Fruit fly (Drosophila melanogaster) whole organism, prepupa: ENCODE results near the gene SdhCL.

Experiments
- Blimp-1 ChIP-seq: fragments of 200-800 bp; sonication (Bioruptor generic); optimal IDR thresholded peaks from 3 replicates; lab custom pipeline; 2017; ENCODE audit warnings: missing biosample characterization, missing genetic modification characterization, mild to moderate bottlenecking, moderate library complexity, missing genetic modification reagents
- CG10669 ChIP-seq: fragments of 200-800 bp; sonication (Bioruptor generic); optimal IDR thresholded peaks from 3 replicates; lab custom pipeline; 2018; ENCODE audit warnings: missing biosample characterization, mild to moderate bottlenecking, missing genetic modification characterization, moderate library complexity
- CG11294 ChIP-seq: fragments of 200-800 bp; sonication (Bioruptor generic); IDR thresholded peaks from 2 replicates; pipeline ENCODE4 v1.3.6; 2022; ENCODE audit warnings: missing biosample characterization, missing genetic modification characterization
- CG11762 ChIP-seq: fragments of 200-800 bp; sonication (Bioruptor generic); optimal IDR thresholded peaks from 3 replicates; lab custom pipeline; 2016; ENCODE audit warnings: missing biosample characterization, missing genetic modification characterization; ENCODE audit not compliant: insufficient read depth
- CG15336 ChIP-seq: fragments of 200-800 bp; sonication (Bioruptor generic); IDR thresholded peaks from 2 replicates; pipeline ENCODE4 v1.3.6; 2022; ENCODE audit warnings: missing biosample characterization, missing genetic modification characterization
- CG16779 ChIP-seq: fragments of 200-800 bp; sonication (Bioruptor generic); optimal IDR thresholded peaks from 3 replicates; lab custom pipeline; 2017; ENCODE audit warnings: missing biosample characterization, mild to moderate bottlenecking, missing genetic modification characterization
- CG31627 ChIP-seq: fragments of 200-800 bp; sonication (Bioruptor generic); optimal IDR thresholded peaks from 3 replicates; lab custom pipeline; 2016; ENCODE audit warnings: missing biosample characterization, missing genetic modification characterization
- CG32006 ChIP-seq: fragments of 200-800 bp; sonication (Bioruptor generic); optimal IDR thresholded peaks from 3 replicates; lab custom pipeline; 2017; ENCODE audit warnings: missing biosample characterization, mild to moderate bottlenecking, missing genetic modification characterization
- CG3919 ChIP-seq: fragments of 200-800 bp; sonication (Bioruptor generic); optimal IDR thresholded peaks from 3 replicates; lab custom pipeline; 2016; ENCODE audit warnings: missing biosample characterization, missing genetic modification characterization
- CG6163 ChIP-seq: fragments of 200-800 bp; sonication (Bioruptor generic); IDR thresholded peaks from 3 replicates; pipeline ENCODE4 v1.3.6; 2022; ENCODE audit warnings: missing biosample characterization, missing genetic modification characterization
- CG6276 ChIP-seq: fragments of 200-800 bp; sonication (Bioruptor generic); optimal IDR thresholded peaks from 2 replicates; lab custom pipeline; 2017; ENCODE audit warnings: missing biosample characterization, mild to moderate bottlenecking, missing genetic modification characterization
- CG6792 ChIP-seq: fragments of 200-800 bp; sonication (Bioruptor generic); optimal IDR thresholded peaks from 3 replicates; lab custom pipeline; 2016; ENCODE audit warnings: missing biosample characterization, missing genetic modification characterization
- CG6854 ChIP-seq: fragments of 200-800 bp; sonication (Bioruptor generic); optimal IDR thresholded peaks from 2 replicates; lab custom pipeline; 2017; ENCODE audit warnings: missing biosample characterization, mild to moderate bottlenecking, missing genetic modification characterization
- CG7368 ChIP-seq: fragments of 200-800 bp; sonication (Bioruptor generic); optimal IDR thresholded peaks from 3 replicates; lab custom pipeline; 2016; ENCODE audit warnings: missing biosample characterization, missing genetic modification characterization
- CG8119 ChIP-seq: fragments of 200-800 bp; sonication (Bioruptor generic); IDR thresholded peaks from 3 replicates; pipeline ENCODE4 v1.3.6; 2022; ENCODE audit warnings: missing biosample characterization, missing genetic modification characterization
- CG8632 ChIP-seq: fragments of 200-800 bp; sonication (Bioruptor generic); optimal IDR thresholded peaks from 3 replicates; lab custom pipeline; 2016; ENCODE audit warnings: missing biosample characterization, missing genetic modification characterization
- Eip75B ChIP-seq: fragments of 200-800 bp; sonication (Bioruptor generic); optimal IDR thresholded peaks from 3 replicates; lab custom pipeline; 2016; ENCODE audit warnings: missing biosample characterization, missing genetic modification characterization
- Eip78C ChIP-seq: fragments of 200-800 bp; sonication (Bioruptor generic); peaks from one replicate; lab custom pipeline; 2016; ENCODE audit warnings: missing biosample characterization, missing genetic modification characterization
- Ets96B ChIP-seq: fragments of 200-800 bp; optimal IDR thresholded peaks from 2 replicates; lab custom pipeline; 2019; ENCODE audit warnings: missing biosample characterization, mild to moderate bottlenecking, missing genetic modification characterization, moderate library complexity
- Hr38 ChIP-seq: sonication (Bioruptor generic); optimal IDR thresholded peaks from 2 replicates; lab custom pipeline; 2016; ENCODE audit warnings: missing biosample characterization, missing genetic modification characterization
- Hr39 ChIP-seq: fragments of 200-800 bp; sonication (Bioruptor generic); optimal IDR thresholded peaks from 2 replicates; lab custom pipeline; 2016; ENCODE audit warnings: missing biosample characterization, missing genetic modification characterization
- Met ChIP-seq: fragments of 200-800 bp; sonication (Bioruptor generic); optimal IDR thresholded peaks from 3 replicates; lab custom pipeline; 2016; ENCODE audit warnings: missing biosample characterization, missing genetic modification characterization
- OdsH ChIP-seq: fragments of 200-800 bp; sonication (Bioruptor generic); optimal IDR thresholded peaks from 3 replicates; lab custom pipeline; 2016; ENCODE audit warnings: missing biosample characterization, missing genetic modification characterization
- Smox ChIP-seq: fragments of 200-800 bp; sonication (Bioruptor generic); optimal IDR thresholded peaks from 3 replicates; lab custom pipeline; 2016; ENCODE audit warnings: missing biosample characterization, missing genetic modification characterization
- Sox102F ChIP-seq: fragments of 200-800 bp; sonication (Bioruptor generic); optimal IDR thresholded peaks from 2 replicates; lab custom pipeline; 2016; ENCODE audit warnings: missing biosample characterization, mild to moderate bottlenecking, missing genetic modification characterization
- acj6 ChIP-seq: fragments of 200-800 bp; sonication (Bioruptor generic); optimal IDR thresholded peaks from 3 replicates; lab custom pipeline; 2016; ENCODE audit warnings: missing biosample characterization, missing genetic modification characterization
- cyc ChIP-seq: fragments of 200-800 bp; sonication (Bioruptor generic); optimal IDR thresholded peaks from 3 replicates; lab custom pipeline; 2016; ENCODE audit warnings: missing biosample characterization, missing genetic modification characterization
- dac ChIP-seq: fragments of 200-800 bp; sonication (Bioruptor generic); optimal IDR thresholded peaks from 2 replicates; lab custom pipeline; 2017; ENCODE audit warnings: missing biosample characterization, mild to moderate bottlenecking, missing genetic modification characterization
- dsx ChIP-seq: fragments of 200-800 bp; optimal IDR thresholded peaks from 3 replicates; lab custom pipeline; 2019; ENCODE audit warnings: missing biosample characterization, mild to moderate bottlenecking, missing genetic modification characterization, moderate library complexity; ENCODE audit not compliant: poor library complexity, severe bottlenecking
- eg ChIP-seq: fragments of 200-800 bp; sonication (Bioruptor generic); IDR thresholded peaks from 3 replicates; pipeline ENCODE4 v1.3.6; 2022; ENCODE audit warnings: missing biosample characterization, missing genetic modification characterization
- fd59A ChIP-seq: fragments of 200-800 bp; sonication (Bioruptor generic); optimal IDR thresholded peaks from 2 replicates; lab custom pipeline; 2017; ENCODE audit warnings: missing biosample characterization, mild to moderate bottlenecking, missing genetic modification characterization, missing genetic modification reagents
- fd85E ChIP-seq: fragments of 200-800 bp; sonication (Bioruptor generic); optimal IDR thresholded peaks from 3 replicates; lab custom pipeline; 2016; ENCODE audit warnings: missing biosample characterization, missing genetic modification characterization
- fkh ChIP-seq: fragments of 200-800 bp; sonication (Bioruptor generic); optimal IDR thresholded peaks from 3 replicates; lab custom pipeline; 2017; ENCODE audit warnings: missing biosample characterization, mild to moderate bottlenecking, missing genetic modification characterization, moderate library complexity
- lz ChIP-seq: fragments of 200-800 bp; sonication (Bioruptor generic); optimal IDR thresholded peaks from 3 replicates; lab custom pipeline; 2016; ENCODE audit warnings: missing biosample characterization, missing genetic modification characterization
- pdm3 ChIP-seq: fragments of 200-800 bp; sonication (Bioruptor generic); optimal IDR thresholded peaks from 3 replicates; lab custom pipeline; 2016; ENCODE audit warnings: missing biosample characterization, missing genetic modification characterization
- spab ChIP-seq: fragments of 200-800 bp; sonication (Bioruptor generic); optimal IDR thresholded peaks from 2 replicates; lab custom pipeline; 2017; ENCODE audit warnings: missing biosample characterization, mild to moderate bottlenecking, missing genetic modification characterization, missing genetic modification reagents
- ss ChIP-seq, 2 experiments: fragments of 200-800 bp; sonication (Bioruptor generic); optimal IDR thresholded peaks; 2 replicates in 1 of 2; 3 replicates in 1 of 2; lab custom pipeline; 2017 to 2018; ENCODE audit warnings: mild to moderate bottlenecking in 2 of 2, missing biosample characterization in 2 of 2, missing genetic modification characterization in 2 of 2, moderate library complexity in 1 of 2
- svp ChIP-seq: fragments of 200-800 bp; sonication (Bioruptor generic); peaks from one replicate; lab custom pipeline; 2016; ENCODE audit warnings: missing biosample characterization, missing genetic modification characterization
- topi ChIP-seq: fragments of 200-800 bp; sonication (Bioruptor generic); optimal IDR thresholded peaks from 3 replicates; lab custom pipeline; 2016; ENCODE audit warnings: missing biosample characterization, missing genetic modification characterization
- vri ChIP-seq: fragments of 200-800 bp; sonication (Bioruptor generic); optimal IDR thresholded peaks from 3 replicates; lab custom pipeline; 2016; ENCODE audit warnings: missing biosample characterization, mild to moderate bottlenecking, missing genetic modification characterization

The SdhCL gene

DNA sequence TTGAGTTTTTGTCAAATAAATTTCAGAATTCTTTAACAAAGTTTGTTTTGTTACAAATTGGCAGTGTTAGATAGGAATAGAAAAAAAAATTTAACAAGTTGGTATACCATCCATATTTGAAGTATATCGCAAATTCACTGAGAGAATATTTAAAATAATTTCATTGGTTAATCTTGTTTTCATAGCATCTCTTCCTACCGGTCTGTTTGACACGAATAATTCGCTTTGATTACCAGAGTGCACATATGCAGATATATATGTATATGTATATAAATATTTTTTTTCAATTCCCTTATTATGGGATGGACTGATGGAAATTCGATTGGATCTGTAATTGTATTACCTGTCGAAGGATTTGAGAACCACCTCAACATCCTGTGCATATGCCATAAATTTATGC lies at the start of gene SdhCL:
TSS of gene SdhCL (minus strand) at position 101 of the 400 bp plus-strand sequence.
- TF ChIP-seq eg (GFP tag; lab: Robert Waterston, UW) = no peak
- TF ChIP-seq CG8632 (GFP tag; lab: Kevin White, UChicago) = no peak
- no peak for TF ChIP-seq Sox102F
- no peak for TF ChIP-seq CG11294
- no peak for TF ChIP-seq Eip78C (GFP tag; lab: Kevin White, UChicago)
- no peak for TF ChIP-seq topi
- TF ChIP-seq fd85E (GFP tag; lab: Kevin White, UChicago) = no peak
- TF ChIP-seq CG6792 (GFP tag; lab: Kevin White, UChicago) = no peak
- TF ChIP-seq Met (GFP tag; lab: Kevin White, UChicago) = no peak
- no peak for TF ChIP-seq dac (GFP tag; lab: Kevin White, UChicago)
- no peak for TF ChIP-seq OdsH
- TF ChIP-seq CG7368 (GFP tag; lab: Kevin White, UChicago) = no peak
- TF ChIP-seq cyc (GFP tag; lab: Kevin White, UChicago) = no peak
- TF ChIP-seq Hr38 (GFP tag; lab: Kevin White, UChicago) = no peak

DNA sequence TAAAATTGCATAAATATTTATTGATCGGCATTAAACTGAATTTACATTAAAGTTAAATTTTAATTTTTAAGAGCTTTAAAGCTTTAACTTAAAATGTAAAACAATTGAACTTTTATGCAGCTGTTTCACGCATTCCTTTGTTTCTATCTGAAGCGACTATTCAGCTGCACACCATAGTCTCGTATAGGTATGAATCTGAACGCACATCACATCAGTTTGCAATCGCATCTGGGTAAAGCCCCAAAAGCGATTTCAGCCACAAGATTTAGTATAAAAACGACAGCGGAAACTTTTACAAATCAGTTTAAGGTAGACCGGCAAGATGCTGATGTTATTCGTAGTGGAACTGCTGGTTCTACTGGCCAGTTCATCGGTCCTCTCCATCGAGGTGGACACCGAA lies 45.4 kb upstream of the SdhCL start, which contains the start of gene CG4757:
TSS of gene CG4757 (plus strand) at position 301 of the 400 bp plus-strand sequence.
- TF ChIP-seq Hr39 (GFP tag; lab: Kevin White, UChicago) = no peak
- peak; percentile 38 for TF ChIP-seq svp (GFP tag; lab: Kevin White, UChicago)
- TF ChIP-seq, all 60 proteins: peak for 1

DNA sequence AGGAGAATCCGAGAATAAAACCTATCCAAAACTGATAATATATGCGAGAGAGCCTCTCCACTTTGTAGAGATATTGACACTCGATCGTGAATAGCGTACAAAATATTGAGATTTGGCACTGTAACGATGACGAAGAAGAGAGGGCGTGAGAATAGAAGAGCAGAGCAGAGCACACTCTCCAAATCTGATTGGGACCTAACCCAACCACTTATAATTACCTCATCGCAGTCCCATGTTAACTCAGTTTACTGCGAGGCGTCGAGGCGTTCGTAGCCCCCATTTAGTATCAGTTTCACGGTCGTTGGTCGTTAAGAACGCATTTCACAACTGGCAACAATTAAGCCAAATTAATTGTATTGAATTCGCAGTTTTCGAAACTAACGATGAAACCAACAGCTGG lies 41.4 kb upstream of the SdhCL start, which contains the start of gene Ugt302C1:
TSS of gene Ugt302C1 (plus strand) at position 241 of the 400 bp plus-strand sequence.
- TF ChIP-seq fd59A (GFP tag; lab: Kevin White, UChicago) = no peak
- no peak for TF ChIP-seq CG6854 (GFP tag; lab: Kevin White, UChicago)
- TF ChIP-seq CG16779 (tag; lab: Kevin White, UChicago) = peak; percentile 2
- TF ChIP-seq spab (GFP tag; lab: Kevin White, UChicago) = no peak
- no peak for TF ChIP-seq Blimp-1 (GFP tag; lab: Kevin White, UChicago)
- no peak for TF ChIP-seq fd85E (GFP tag; lab: Kevin White, UChicago)
- TF ChIP-seq vri = peak; percentile 95
- peak; percentile 40 for TF ChIP-seq Eip78C (GFP tag; lab: Kevin White, UChicago)
- TF ChIP-seq CG3919 (GFP tag; lab: Kevin White, UChicago) = peak; percentile 14
- peak; percentile 54 for TF ChIP-seq dsx
- TF ChIP-seq Eip75B (GFP tag; lab: Kevin White, UChicago) = no peak
- TF ChIP-seq eg (GFP tag; lab: Robert Waterston, UW) = 0 out of 3 replicates have a peak, but pooled peaks have one; percentile 22
- TF ChIP-seq svp (GFP tag; lab: Kevin White, UChicago) = peak; percentile 61
- TF ChIP-seq Ets96B (tag; lab: Kevin White, UChicago) = no peak
- TF ChIP-seq CG10669 = no peak
- TF ChIP-seq CG6163 (GFP tag; lab: Robert Waterston, UW) = peak; percentile 27; the same call in 1 of the 3 replicates
- TF ChIP-seq Sox102F = no peak
- TF ChIP-seq dac (GFP tag; lab: Kevin White, UChicago) = no peak
- TF ChIP-seq, all 60 proteins: peak for 8

dm6 chr3R:11154576-11155113 lies 39.1 kb upstream of the SdhCL start, which contains the start of gene Ugt302E1:
Ugt302E1 (plus strand) TSS chr3R:11154626.
- TF ChIP-seq CG11762 (no peak), CG8632 (GFP tag; lab: Kevin White, UChicago) (no peak), CG8119 (GFP tag; lab: Robert Waterston, UW) (no peak), fd59A (GFP tag; lab: Kevin White, UChicago) (no peak)
- TF ChIP-seq, all 60 proteins: peak for 0

DNA sequence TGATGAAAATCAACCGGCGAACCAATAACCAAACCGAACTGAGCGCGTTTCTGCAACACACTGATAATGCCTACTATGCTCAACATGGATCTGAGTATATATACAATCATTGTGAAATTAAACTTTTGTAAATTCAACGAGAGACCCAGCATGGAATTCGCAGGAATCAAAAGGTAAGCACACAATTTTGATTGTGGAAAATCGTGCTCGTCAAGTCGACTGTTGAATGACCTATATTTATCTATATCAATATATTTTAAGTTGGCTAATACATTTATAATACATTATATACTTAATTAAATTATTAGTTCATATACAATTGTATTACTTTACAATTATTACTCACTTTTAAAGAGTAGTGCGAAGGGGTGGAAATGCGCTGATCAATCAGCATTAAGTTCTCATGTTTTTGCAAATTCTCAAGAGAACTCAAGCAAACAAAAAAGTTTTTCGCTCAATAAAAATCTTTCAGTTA lies 38.3 kb upstream of the SdhCL start, which contains the start of gene Ugt302K1:
TSS of gene Ugt302K1 (minus strand) at position 51 of the 475 bp plus-strand sequence.
- TF ChIP-seq Smox = peak; percentile 12
- no peak for TF ChIP-seq lz (GFP tag; lab: Kevin White, UChicago)
- TF ChIP-seq CG31627 (GFP tag; lab: Kevin White, UChicago) = no peak
- peak; percentile 22; the same call in 1 of the 2 replicates for TF ChIP-seq CG11294
- TF ChIP-seq Hr38 (GFP tag; lab: Kevin White, UChicago) = no peak
- TF ChIP-seq ss (GFP tag; optimal IDR thresholded peaks at IDR 0.05; lab: Kevin White, UChicago) = no peak
- peak; percentile 4 for TF ChIP-seq vri
- TF ChIP-seq fd85E (GFP tag; lab: Kevin White, UChicago) = peak; percentile 15
- TF ChIP-seq OdsH = peak; percentile 55
- TF ChIP-seq Met (GFP tag; lab: Kevin White, UChicago) = peak; percentile 53
- TF ChIP-seq cyc (GFP tag; lab: Kevin White, UChicago) = peak; percentile 59
- TF ChIP-seq fkh (GFP tag; lab: Kevin White, UChicago) = no peak
- TF ChIP-seq CG15336 = no peak; the same call in 1 of the 2 replicates
- TF ChIP-seq spab (GFP tag; lab: Kevin White, UChicago) = peak; percentile 45
- peak; percentile 57 for TF ChIP-seq CG10669
- peak; percentile 81 for TF ChIP-seq svp (GFP tag; lab: Kevin White, UChicago)
- peak; percentile 63 for TF ChIP-seq topi
- TF ChIP-seq pdm3 (GFP tag; lab: Kevin White, UChicago) = no peak
- TF ChIP-seq CG6276 (GFP tag; lab: Kevin White, UChicago) = no peak
- peak; percentile 77 for TF ChIP-seq eg (GFP tag; lab: Robert Waterston, UW)
- no peak for TF ChIP-seq CG32006 (GFP tag; lab: Kevin White, UChicago)
- peak; percentile 36 for TF ChIP-seq acj6
- peak; percentile 84 for TF ChIP-seq Eip78C (GFP tag; lab: Kevin White, UChicago)
